Worm (Caenorhabditis elegans) whole organism, late embryonic: ENCODE data around the gene K11D12.12.

Source experiments
- ceh-14 ChIP-seq: sonication (generic microtip); optimal IDR thresholded peaks from 2 replicates; lab custom pipeline; 2016; ENCODE audit warnings: missing genotype, missing genetic modification characterization, missing compliant biosample characterization
- ceh-19 ChIP-seq: fragments of 200-800 bp; sonication (Bioruptor generic); optimal IDR thresholded peaks from 2 replicates; lab custom pipeline; 2018; ENCODE audit warnings: mild to moderate bottlenecking, missing genetic modification characterization, missing compliant biosample characterization
- ceh-24 ChIP-seq: sonication (generic microtip); optimal IDR thresholded peaks from 2 replicates; lab custom pipeline; 2016; ENCODE audit warnings: mild to moderate bottlenecking, missing genetic modification characterization, missing compliant biosample characterization
- ceh-9 ChIP-seq: sonication (generic microtip); optimal IDR thresholded peaks from 2 replicates; lab custom pipeline; 2016; ENCODE audit warnings: mild to moderate bottlenecking, missing genetic modification characterization, inconsistent platforms, missing compliant biosample characterization
- elt-2 ChIP-seq: sonication (generic microtip); optimal IDR thresholded peaks from 2 replicates; lab custom pipeline; 2016; ENCODE audit warnings: missing genetic modification reagents, missing genetic modification characterization, missing compliant biosample characterization
- ets-4 ChIP-seq: sonication (generic microtip); optimal IDR thresholded peaks from 2 replicates; lab custom pipeline; 2016; ENCODE audit warnings: missing genetic modification characterization, missing compliant biosample characterization
- hlh-13 ChIP-seq: fragments of 200-800 bp; sonication (Bioruptor generic); optimal IDR thresholded peaks from 2 replicates; lab custom pipeline; 2018; ENCODE audit warnings: mild to moderate bottlenecking, missing genetic modification characterization, missing compliant biosample characterization
- nhr-11 ChIP-seq: fragments of 150-350 bp; optimal IDR thresholded peaks from 2 replicates; lab custom pipeline; 2014; ENCODE audit warnings: missing biosample characterization, missing genetic modification characterization
- pag-3 ChIP-seq: sonication (generic microtip); optimal IDR thresholded peaks from 2 replicates; lab custom pipeline; 2016; ENCODE audit warnings: missing compliant biosample characterization, missing genetic modification characterization, borderline replicate concordance
- pqm-1 ChIP-seq: sonication (generic microtip); optimal IDR thresholded peaks from 2 replicates; lab custom pipeline; 2016; ENCODE audit warnings: missing genetic modification characterization, missing compliant biosample characterization
- tbx-2 ChIP-seq: sonication (generic microtip); optimal IDR thresholded peaks from 2 replicates; lab custom pipeline; 2016; ENCODE audit warnings: missing genetic modification characterization, missing compliant biosample characterization
- ttx-3 ChIP-seq: sonication (generic microtip); optimal IDR thresholded peaks from 2 replicates; lab custom pipeline; 2016; ENCODE audit warnings: missing genetic modification reagents, missing genetic modification characterization, missing compliant biosample characterization
- unc-86 ChIP-seq: sonication (generic microtip); optimal IDR thresholded peaks from 2 replicates; lab custom pipeline; 2016; ENCODE audit warnings: missing genetic modification characterization, missing compliant biosample characterization
- zip-5 ChIP-seq: sonication (generic microtip); optimal IDR thresholded peaks from 2 replicates; lab custom pipeline; 2016; ENCODE audit warnings: missing genetic modification characterization, missing compliant biosample characterization

ce11 chrV:5098925-5099324 lies 46.9 kb downstream of the K11D12.12 start, which contains the start of gene unc-46:
- TF ChIP-seq ceh-24 (tag; lab: Kevin White, UChicago) (no peak), ets-4 (tag; lab: Kevin White, UChicago) (no peak), ceh-9 (no peak), nhr-11 (no peak), pqm-1 (no peak), pag-3 (no peak), hlh-13 (GFP tag; lab: Kevin White, UChicago) (no peak), tbx-2 (tag; lab: Kevin White, UChicago) (no peak), ceh-14 (tag; lab: Kevin White, UChicago) (no peak), ceh-19 (GFP tag; lab: Kevin White, UChicago) (no peak), elt-2 (no peak), ttx-3 (tag; lab: Kevin White, UChicago) (no peak), zip-5 (tag; lab: Kevin White, UChicago) (no peak), unc-86 (tag; lab: Kevin White, UChicago) (no peak)
